Worm (Caenorhabditis elegans): ENCODE results near the gene C05B5.1.

DNA sequence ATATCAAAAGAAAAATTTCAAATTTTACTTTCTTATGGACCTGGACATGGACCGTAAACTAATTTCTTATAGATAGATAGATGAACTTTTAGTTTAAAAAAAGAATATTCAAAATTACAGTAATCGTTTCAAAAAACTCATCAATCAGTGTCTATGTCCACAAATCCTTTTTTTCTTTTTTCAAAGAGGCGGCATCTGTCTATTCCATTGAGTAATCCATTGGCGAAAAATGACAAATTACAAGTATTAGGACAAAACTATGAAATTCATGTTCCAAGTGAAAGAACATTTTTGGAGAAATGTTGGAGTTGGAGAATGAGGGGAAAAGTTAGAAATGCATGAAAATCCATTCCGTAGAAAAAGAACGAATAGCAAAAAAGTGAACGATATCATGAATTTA is 2.7 kb downstream of the C05B5.1 start:
- TF ChIP-seq ekl-4 (GFP tag; IDR thresholded peaks at IDR 0.05) (no peak), snpc-1.3 (tag; optimal IDR thresholded peaks at IDR 0.05; ENCODE audit: insufficient read depth) (no peak), F22D6.2 (tag; optimal IDR thresholded peaks at IDR 0.05) (no peak), hmg-1.2 (GFP tag; IDR thresholded peaks at IDR 0.05) (no peak), Y79H2A.3 (GFP tag; conservative IDR thresholded peaks at IDR 0.05) (no peak), unc-62 (GFP tag; optimal IDR thresholded peaks at IDR 0.05) (no peak), B0336.3 (GFP tag; IDR thresholded peaks at IDR 0.05) (no peak), athp-1 (tag; optimal IDR thresholded peaks at IDR 0.05) (no peak), ama-1 (optimal IDR thresholded peaks at IDR 0.05) (no peak), ama-1 (GFP tag; optimal IDR thresholded peaks at IDR 0.05) (no peak), snpc-1.1 (tag; optimal IDR thresholded peaks at IDR 0.05; ENCODE audit: insufficient read depth) (no peak), Y56A3A.18 (GFP tag; IDR thresholded peaks at IDR 0.05) (no peak), ztf-3 (GFP tag; optimal IDR thresholded peaks at IDR 0.05) (no peak)

Data from whole organism, young adult.